Fruit fly (Drosophila melanogaster) whole organism, prepupa: ENCODE data around the gene yellow-e3.

Experiments
- CG10669 ChIP-seq: fragments of 200-800 bp; sonication (Bioruptor generic); optimal IDR thresholded peaks from 3 replicates; lab custom pipeline; 2018; ENCODE audit warnings: missing biosample characterization, mild to moderate bottlenecking, missing genetic modification characterization, moderate library complexity
- CG11902 ChIP-seq: fragments of 200-800 bp; sonication (Bioruptor generic); optimal IDR thresholded peaks from 3 replicates; lab custom pipeline; 2016; ENCODE audit warnings: missing biosample characterization, missing genetic modification characterization
- CG15336 ChIP-seq: fragments of 200-800 bp; sonication (Bioruptor generic); IDR thresholded peaks from 2 replicates; pipeline ENCODE4 v1.3.6; 2022; ENCODE audit warnings: missing biosample characterization, missing genetic modification characterization
- CG1621 ChIP-seq: fragments of 200-800 bp; sonication (Bioruptor generic); optimal IDR thresholded peaks from 3 replicates; lab custom pipeline; 2018; ENCODE audit warnings: missing biosample characterization, mild to moderate bottlenecking, missing genetic modification characterization
- CG3032 ChIP-seq: fragments of 200-800 bp; optimal IDR thresholded peaks from 2 replicates; lab custom pipeline; 2019; ENCODE audit warnings: missing biosample characterization, mild to moderate bottlenecking, missing genetic modification characterization, moderate library complexity
- CG31627 ChIP-seq: fragments of 200-800 bp; sonication (Bioruptor generic); optimal IDR thresholded peaks from 3 replicates; lab custom pipeline; 2016; ENCODE audit warnings: missing biosample characterization, missing genetic modification characterization
- CG32006 ChIP-seq: fragments of 200-800 bp; sonication (Bioruptor generic); optimal IDR thresholded peaks from 3 replicates; lab custom pipeline; 2017; ENCODE audit warnings: missing biosample characterization, mild to moderate bottlenecking, missing genetic modification characterization
- CG34406 ChIP-seq: fragments of 200-800 bp; sonication (Bioruptor generic); optimal IDR thresholded peaks from 3 replicates; lab custom pipeline; 2016; ENCODE audit warnings: missing biosample characterization, missing genetic modification characterization
- CG6792 ChIP-seq: fragments of 200-800 bp; sonication (Bioruptor generic); optimal IDR thresholded peaks from 3 replicates; lab custom pipeline; 2016; ENCODE audit warnings: missing biosample characterization, missing genetic modification characterization
- CG6808 ChIP-seq: fragments of 200-800 bp; sonication (Bioruptor generic); optimal IDR thresholded peaks from 3 replicates; lab custom pipeline; 2017; ENCODE audit warnings: missing biosample characterization, missing genetic modification characterization, mild to moderate bottlenecking, moderate library complexity, missing genetic modification reagents
- CG6854 ChIP-seq: fragments of 200-800 bp; sonication (Bioruptor generic); optimal IDR thresholded peaks from 2 replicates; lab custom pipeline; 2017; ENCODE audit warnings: missing biosample characterization, mild to moderate bottlenecking, missing genetic modification characterization
- CG7368 ChIP-seq: fragments of 200-800 bp; sonication (Bioruptor generic); optimal IDR thresholded peaks from 3 replicates; lab custom pipeline; 2016; ENCODE audit warnings: missing biosample characterization, missing genetic modification characterization
- CG8119 ChIP-seq: fragments of 200-800 bp; sonication (Bioruptor generic); IDR thresholded peaks from 3 replicates; pipeline ENCODE4 v1.3.6; 2022; ENCODE audit warnings: missing biosample characterization, missing genetic modification characterization
- CG8319 ChIP-seq: fragments of 200-800 bp; sonication (Bioruptor generic); optimal IDR thresholded peaks from 3 replicates; lab custom pipeline; 2016; ENCODE audit warnings: missing biosample characterization, missing genetic modification characterization
- CG9139 ChIP-seq: fragments of 200-800 bp; sonication (Bioruptor generic); optimal IDR thresholded peaks from 3 replicates; lab custom pipeline; 2017; ENCODE audit warnings: missing biosample characterization, mild to moderate bottlenecking, missing genetic modification characterization
- Eip75B ChIP-seq: fragments of 200-800 bp; sonication (Bioruptor generic); optimal IDR thresholded peaks from 3 replicates; lab custom pipeline; 2016; ENCODE audit warnings: missing biosample characterization, missing genetic modification characterization
- Eip78C ChIP-seq: fragments of 200-800 bp; sonication (Bioruptor generic); peaks from one replicate; lab custom pipeline; 2016; ENCODE audit warnings: missing biosample characterization, missing genetic modification characterization
- Ets96B ChIP-seq: fragments of 200-800 bp; optimal IDR thresholded peaks from 2 replicates; lab custom pipeline; 2019; ENCODE audit warnings: missing biosample characterization, mild to moderate bottlenecking, missing genetic modification characterization, moderate library complexity
- Hr38 ChIP-seq: sonication (Bioruptor generic); optimal IDR thresholded peaks from 2 replicates; lab custom pipeline; 2016; ENCODE audit warnings: missing biosample characterization, missing genetic modification characterization
- Hr39 ChIP-seq: fragments of 200-800 bp; sonication (Bioruptor generic); optimal IDR thresholded peaks from 2 replicates; lab custom pipeline; 2016; ENCODE audit warnings: missing biosample characterization, missing genetic modification characterization
- Met ChIP-seq: fragments of 200-800 bp; sonication (Bioruptor generic); optimal IDR thresholded peaks from 3 replicates; lab custom pipeline; 2016; ENCODE audit warnings: missing biosample characterization, missing genetic modification characterization
- Sox102F ChIP-seq: fragments of 200-800 bp; sonication (Bioruptor generic); optimal IDR thresholded peaks from 2 replicates; lab custom pipeline; 2016; ENCODE audit warnings: missing biosample characterization, mild to moderate bottlenecking, missing genetic modification characterization
- Sox14 ChIP-seq: fragments of 200-800 bp; sonication (Bioruptor generic); optimal IDR thresholded peaks from 3 replicates; lab custom pipeline; 2016; ENCODE audit warnings: missing biosample characterization, missing genetic modification characterization
- achi ChIP-seq: fragments of 200-800 bp; sonication (Bioruptor generic); optimal IDR thresholded peaks from 3 replicates; lab custom pipeline; 2016; ENCODE audit warnings: missing biosample characterization, missing genetic modification characterization
- acj6 ChIP-seq: fragments of 200-800 bp; sonication (Bioruptor generic); optimal IDR thresholded peaks from 3 replicates; lab custom pipeline; 2016; ENCODE audit warnings: missing biosample characterization, missing genetic modification characterization
- cyc ChIP-seq: fragments of 200-800 bp; sonication (Bioruptor generic); optimal IDR thresholded peaks from 3 replicates; lab custom pipeline; 2016; ENCODE audit warnings: missing biosample characterization, missing genetic modification characterization
- dac ChIP-seq: fragments of 200-800 bp; sonication (Bioruptor generic); optimal IDR thresholded peaks from 2 replicates; lab custom pipeline; 2017; ENCODE audit warnings: missing biosample characterization, mild to moderate bottlenecking, missing genetic modification characterization
- dsx ChIP-seq: fragments of 200-800 bp; optimal IDR thresholded peaks from 3 replicates; lab custom pipeline; 2019; ENCODE audit warnings: missing biosample characterization, mild to moderate bottlenecking, missing genetic modification characterization, moderate library complexity; ENCODE audit not compliant: poor library complexity, severe bottlenecking
- eg ChIP-seq: fragments of 200-800 bp; sonication (Bioruptor generic); IDR thresholded peaks from 3 replicates; pipeline ENCODE4 v1.3.6; 2022; ENCODE audit warnings: missing biosample characterization, missing genetic modification characterization
- esn ChIP-seq: fragments of 200-800 bp; sonication (Bioruptor generic); optimal IDR thresholded peaks from 2 replicates; lab custom pipeline; 2016; ENCODE audit warnings: missing biosample characterization, mild to moderate bottlenecking, missing genetic modification characterization, moderate library complexity
- fd59A ChIP-seq: fragments of 200-800 bp; sonication (Bioruptor generic); optimal IDR thresholded peaks from 2 replicates; lab custom pipeline; 2017; ENCODE audit warnings: missing biosample characterization, mild to moderate bottlenecking, missing genetic modification characterization, missing genetic modification reagents
- lz ChIP-seq: fragments of 200-800 bp; sonication (Bioruptor generic); optimal IDR thresholded peaks from 3 replicates; lab custom pipeline; 2016; ENCODE audit warnings: missing biosample characterization, missing genetic modification characterization
- ss ChIP-seq, 2 experiments: fragments of 200-800 bp; sonication (Bioruptor generic); optimal IDR thresholded peaks; 2 replicates in 1 of 2; 3 replicates in 1 of 2; lab custom pipeline; 2017 to 2018; ENCODE audit warnings: mild to moderate bottlenecking in 2 of 2, missing biosample characterization in 2 of 2, missing genetic modification characterization in 2 of 2, moderate library complexity in 1 of 2
- svp ChIP-seq: fragments of 200-800 bp; sonication (Bioruptor generic); peaks from one replicate; lab custom pipeline; 2016; ENCODE audit warnings: missing biosample characterization, missing genetic modification characterization
- topi ChIP-seq: fragments of 200-800 bp; sonication (Bioruptor generic); optimal IDR thresholded peaks from 3 replicates; lab custom pipeline; 2016; ENCODE audit warnings: missing biosample characterization, missing genetic modification characterization

yellow-e3 gene

DNA sequence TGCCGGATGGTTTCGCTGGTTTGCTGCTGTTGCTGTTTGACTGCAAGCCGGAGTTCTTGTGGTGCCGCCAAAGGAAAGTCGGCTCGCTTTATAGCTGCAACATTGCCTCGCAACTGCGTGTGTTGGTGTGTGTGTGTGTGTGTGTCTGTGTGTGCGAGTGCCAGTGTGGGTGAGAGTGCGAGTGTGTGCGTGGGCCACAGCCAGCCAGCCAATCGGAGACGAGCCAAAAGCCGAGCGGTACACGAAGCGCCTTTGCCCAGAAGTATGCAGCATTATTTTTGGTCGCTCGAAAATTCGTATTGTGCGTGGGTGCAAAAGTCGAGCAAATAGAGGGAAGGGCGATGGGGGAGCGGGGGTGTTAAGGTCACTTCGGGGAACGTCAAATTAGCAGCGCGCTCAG lies 9.5 kb downstream of the yellow-e3 start, which contains the start of gene CCHa2:
TSS of gene CCHa2 (minus strand) at position 65 of the 400 bp plus-strand sequence.
- no peak for TF ChIP-seq Sox14
- no peak for TF ChIP-seq CG10669 (GFP tag; lab: Kevin White, UChicago)
- no peak for TF ChIP-seq CG32006 (GFP tag; lab: Kevin White, UChicago)
- TF ChIP-seq CG6808 (GFP tag; lab: Kevin White, UChicago) = no peak

DNA sequence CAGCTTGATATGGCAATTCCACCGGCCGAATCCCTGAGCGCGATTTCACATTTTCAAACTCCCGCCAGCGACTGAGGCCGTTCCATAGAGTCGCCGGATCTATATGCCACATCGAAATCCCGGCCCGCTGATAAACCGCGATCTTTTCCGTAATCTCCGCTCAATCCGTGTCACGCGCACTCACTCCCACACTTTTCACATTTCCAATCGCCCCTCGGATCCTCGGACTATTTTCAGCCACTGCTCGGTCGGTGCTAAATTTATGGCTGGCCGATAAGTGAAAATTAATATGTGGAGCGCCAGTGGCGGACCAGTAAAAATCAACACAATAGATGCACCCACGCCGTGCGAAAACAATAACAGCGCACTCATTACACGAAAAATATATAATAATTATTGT lies 11.7 kb downstream of the yellow-e3 start:
- TF ChIP-seq dac (GFP tag; lab: Kevin White, UChicago) (no peak), svp (GFP tag; lab: Kevin White, UChicago) (peak; percentile 96)
- TF ChIP-seq, all 60 proteins: peak for 1

DNA sequence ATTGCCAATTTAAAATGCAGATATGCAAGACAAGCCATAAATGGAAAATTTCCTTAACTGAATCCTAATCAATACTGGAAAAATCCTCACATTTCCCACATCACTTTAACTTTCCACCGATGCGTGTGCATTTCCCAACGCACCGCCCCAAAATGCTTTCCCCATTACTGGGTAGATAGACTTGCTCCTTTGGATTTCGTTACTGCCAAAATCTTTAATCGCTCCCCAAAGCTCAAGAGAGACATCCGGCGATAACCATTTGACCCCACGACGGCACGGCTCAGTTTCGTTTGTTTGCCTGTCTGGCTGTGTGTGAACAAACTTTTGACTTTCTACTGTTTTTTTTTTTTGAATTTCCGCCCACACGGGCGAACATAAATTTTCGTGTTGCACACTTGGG lies 14.2 kb downstream of the yellow-e3 start:
- no peak for TF ChIP-seq Hr38 (GFP tag; lab: Kevin White, UChicago)
- TF ChIP-seq svp (GFP tag; lab: Kevin White, UChicago) = peak; percentile 96
- TF ChIP-seq, all 60 proteins: peak for 1

DNA sequence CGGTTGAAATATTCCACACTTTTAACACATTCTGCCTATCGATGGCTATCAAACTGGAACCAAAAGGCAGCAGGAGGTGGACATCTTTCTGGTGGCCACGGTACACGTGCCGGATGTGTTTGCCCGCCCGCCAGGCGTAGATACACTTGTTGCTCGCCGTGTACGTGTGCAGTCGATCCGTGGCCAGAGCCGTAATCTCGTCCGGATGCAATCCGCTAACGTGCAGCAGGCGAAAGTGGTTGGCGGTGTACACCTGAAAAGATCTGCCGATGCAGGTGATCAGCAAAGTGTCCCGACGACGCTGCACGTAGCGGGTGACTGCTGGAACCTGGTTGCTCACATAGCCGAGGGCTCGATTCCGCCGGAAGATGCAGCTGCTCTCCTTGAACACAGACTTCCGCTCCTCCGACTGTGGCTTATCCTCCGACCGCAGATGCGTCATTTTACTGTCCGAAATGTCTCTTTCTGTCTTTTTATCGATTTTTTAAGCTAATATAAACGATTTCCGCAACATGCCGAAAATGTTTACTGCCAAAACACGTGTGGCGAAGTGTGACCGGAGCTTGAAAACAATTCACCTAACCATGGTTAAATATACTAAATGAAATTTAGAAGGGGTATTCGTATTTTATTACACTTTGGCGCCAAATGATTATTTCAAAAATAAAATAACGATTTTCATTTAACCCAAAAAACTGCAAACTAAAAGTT lies 16.4 kb downstream of the yellow-e3 start, which contains the start of gene CG9799:
TSS of gene CG9799 (minus strand) at position 550 of the 711 bp plus-strand sequence.
- TF ChIP-seq eg = no peak
- no peak for TF ChIP-seq achi (GFP tag; lab: Kevin White, UChicago)
- TF ChIP-seq CG7368 = no peak
- TF ChIP-seq esn (GFP tag; lab: Kevin White, UChicago) = peak; percentile 2
- TF ChIP-seq CG32006 (GFP tag; lab: Kevin White, UChicago) = no peak
- peak; percentile 78 for TF ChIP-seq CG1621 (tag; lab: Kevin White, UChicago)

DNA sequence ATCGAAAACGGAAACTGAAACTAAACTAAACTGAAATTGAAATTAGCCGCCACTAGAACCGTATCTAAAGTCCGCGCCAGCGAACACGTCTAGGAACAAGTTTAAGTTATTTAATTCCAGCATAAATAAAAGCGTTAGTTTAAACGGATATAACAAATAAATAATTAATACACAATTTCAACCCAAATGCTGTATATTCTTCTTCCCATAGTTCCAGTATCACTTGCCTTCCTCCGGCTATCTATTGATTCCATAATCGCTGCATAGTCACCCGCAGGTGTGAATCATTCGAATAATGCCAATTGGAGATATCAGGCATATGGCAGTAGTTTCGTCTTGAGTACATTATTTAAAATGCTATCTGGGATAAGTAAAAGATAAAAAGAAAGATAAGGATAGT lies 19.6 kb downstream of the yellow-e3 start:
- no peak for TF ChIP-seq Eip75B (GFP tag; lab: Kevin White, UChicago)
- TF ChIP-seq CG11902 (GFP tag; lab: Kevin White, UChicago) = no peak
- TF ChIP-seq cyc (GFP tag; lab: Kevin White, UChicago) = no peak
- TF ChIP-seq dsx (GFP tag; lab: Kevin White, UChicago) = no peak
- no peak for TF ChIP-seq lz (GFP tag; lab: Kevin White, UChicago)
- no peak for TF ChIP-seq CG34406
- TF ChIP-seq CG6792 (GFP tag; lab: Kevin White, UChicago) = no peak
- TF ChIP-seq, all 60 proteins: peak for 0

DNA sequence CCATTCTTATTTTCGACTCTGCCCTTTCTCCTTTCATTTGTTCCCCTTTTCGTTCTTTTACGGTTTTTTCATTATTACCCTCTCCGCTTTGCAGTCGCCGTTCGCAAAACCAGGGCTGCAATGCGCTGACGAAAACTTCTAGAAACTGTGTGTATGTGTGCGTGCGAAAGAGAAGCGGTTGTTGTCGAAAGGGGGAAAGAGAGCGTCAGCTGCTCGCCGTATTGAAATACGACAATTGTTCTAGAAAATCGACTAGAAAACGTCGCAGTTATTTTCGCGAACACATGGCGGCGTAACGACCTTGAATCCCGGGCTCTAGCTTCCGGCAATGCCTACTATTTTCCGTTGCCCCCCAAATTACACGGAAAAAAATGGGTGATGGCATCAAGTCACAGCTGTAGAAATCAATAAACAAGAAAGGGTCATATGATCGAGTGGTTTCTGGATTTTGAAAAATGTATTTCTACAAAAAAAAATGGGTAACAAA lies 22.0 kb downstream of the yellow-e3 start:
- TF ChIP-seq CG8319 (GFP tag; lab: Kevin White, UChicago) (no peak), Sox14 (peak; percentile 3), CG15336 (GFP tag; lab: Robert Waterston, UW) (peak; percentile 63; the same call in 1 of the 2 replicates), Hr38 (GFP tag; lab: Kevin White, UChicago) (no peak), topi (GFP tag; lab: Kevin White, UChicago) (no peak), esn (GFP tag; lab: Kevin White, UChicago) (peak; percentile 1), ss (GFP tag; optimal IDR thresholded peaks at IDR 0.05; lab: Kevin White, UChicago) (no peak), CG1621 (tag; lab: Kevin White, UChicago) (peak; percentile 56)

DNA sequence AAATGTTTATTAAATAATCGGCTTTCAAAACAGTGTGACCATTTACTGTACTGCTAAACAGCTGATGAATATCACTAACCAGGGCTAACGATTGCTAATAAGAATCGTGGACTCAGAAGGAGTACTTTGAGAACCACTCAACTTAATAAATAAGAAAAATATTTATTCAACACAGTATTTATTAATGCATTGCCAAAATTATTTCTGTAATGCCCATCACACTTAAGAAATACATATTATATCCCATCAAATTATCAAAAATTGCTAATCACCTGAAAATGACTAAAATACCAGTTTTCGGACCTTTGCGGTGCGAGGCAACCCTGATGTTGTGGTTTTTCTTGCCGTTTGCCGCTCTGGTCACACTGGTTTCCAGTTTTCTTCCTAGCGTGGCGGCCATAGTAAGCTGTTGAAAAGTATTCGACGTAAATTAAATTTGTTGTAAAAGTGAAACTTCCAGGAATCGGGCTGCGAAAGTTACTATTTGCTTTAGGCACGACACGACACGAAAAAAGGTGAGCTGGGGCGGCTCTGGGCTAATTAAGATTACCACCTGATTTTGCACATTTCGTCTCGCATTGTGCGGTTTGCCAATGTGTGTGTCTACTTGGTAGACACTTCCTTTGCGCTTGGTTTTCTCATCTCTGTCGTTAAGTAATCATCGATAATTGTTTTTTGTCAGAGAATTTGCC lies 22.8 kb downstream of the yellow-e3 start, which contains the start of the genes mRpS21 and Droj2:
TSS of gene mRpS21 (minus strand) at position 66 of the 692 bp plus-strand sequence.
TSS of gene Droj2 (plus strand) at position 363 of the 692 bp plus-strand sequence.
- TF ChIP-seq CG31627 (GFP tag; lab: Kevin White, UChicago) (peak; percentile 51), eg (peak; percentile 48; the same call in 2 of the 3 replicates), CG9139 (GFP tag; lab: Kevin White, UChicago) (peak; percentile 12), CG3032 (tag; lab: Kevin White, UChicago) (peak; percentile 54), lz (GFP tag; lab: Kevin White, UChicago) (peak; percentile 29), CG6808 (GFP tag; lab: Kevin White, UChicago) (peak; percentile 38), CG8119 (GFP tag; lab: Robert Waterston, UW) (no peak), Ets96B (peak; percentile 11), cyc (GFP tag; lab: Kevin White, UChicago) (peak; percentile 8), Met (GFP tag; lab: Kevin White, UChicago) (peak; percentile 44), fd59A (GFP tag; lab: Kevin White, UChicago) (no peak), CG6854 (GFP tag; lab: Kevin White, UChicago) (peak; percentile 19), Hr39 (GFP tag; lab: Kevin White, UChicago) (peak; percentile 41), acj6 (peak; percentile 29), topi (GFP tag; lab: Kevin White, UChicago) (peak; percentile 3), CG15336 (GFP tag; lab: Robert Waterston, UW) (no peak), Eip78C (GFP tag; lab: Kevin White, UChicago) (peak; percentile 81), Sox102F (GFP tag; lab: Kevin White, UChicago) (peak; percentile 13), Eip75B (GFP tag; lab: Kevin White, UChicago) (peak; percentile 23), esn (GFP tag; lab: Kevin White, UChicago) (peak; percentile 32)
